Worm (Caenorhabditis elegans) whole organism, young adult: ENCODE measurements around the gene srw-21.

Source experiments
- F55B11.4 ChIP-seq: sonication (generic microtip); optimal IDR thresholded peaks from 2 replicates; lab custom pipeline; 2016; ENCODE audit warnings: missing compliant biosample characterization, missing genetic modification characterization, borderline replicate concordance; ENCODE audit not compliant: insufficient read depth
- ama-1 ChIP-seq, 3 experiments: fragments of 150-350 bp in 1 of 3; sonication (generic microtip) in 2 of 3; optimal IDR thresholded peaks; 2 replicates each; lab custom pipeline; 2014 to 2018; ENCODE audit warnings: missing biosample characterization in 2 of 3, missing genetic modification characterization in 2 of 3, missing genetic modification reagents in 2 of 3
- nfya-1 ChIP-seq: sonication (generic microtip); optimal IDR thresholded peaks from 2 replicates; lab custom pipeline; 2017; ENCODE audit warnings: antibody characterized with exemption, missing compliant biosample characterization, missing genetic modification characterization, borderline replicate concordance; ENCODE audit not compliant: insufficient read depth

ce11 chrV:15448865-15449264, 39.0 kb upstream of the srw-21 start, which contains the start of gene T26H5.14:
- TF ChIP-seq nfya-1 (tag; lab: Kevin White, UChicago) (no peak), ama-1 (optimal IDR thresholded peaks at IDR 0.05; lab: Kevin White, UChicago) (no peak), ama-1 (GFP tag; optimal IDR thresholded peaks at IDR 0.05; lab: Kevin White, UChicago) (no peak), F55B11.4 (tag; lab: Kevin White, UChicago) (no peak)
